Fruit fly (Drosophila melanogaster) whole organism, wandering third instar larva: Measurements from ENCODE around the gene Ir94f.

ENCODE experiments used
- Abd-B ChIP-seq: fragments of >200 bp; optimal IDR thresholded peaks from 2 replicates; lab custom pipeline; 2017; ENCODE audit warnings: missing biosample characterization, missing genetic modification characterization
- Dfd ChIP-seq: fragments of >200 bp; optimal IDR thresholded peaks from 2 replicates; lab custom pipeline; 2017; ENCODE audit warnings: missing biosample characterization, missing genetic modification characterization
- OdsH ChIP-seq: fragments of 200-800 bp; sonication (Bioruptor generic); optimal IDR thresholded peaks from 2 replicates; lab custom pipeline; 2016; ENCODE audit warnings: missing biosample characterization, mild to moderate bottlenecking, missing genetic modification characterization
- Rel ChIP-seq, 2 experiments: fragments of 200-800 bp; sonication (Bioruptor generic) in 1 of 2; optimal IDR thresholded peaks; 2 replicates in 1 of 2; 3 replicates in 1 of 2; lab custom pipeline; 2016 to 2019; ENCODE audit warnings: mild to moderate bottlenecking in 2 of 2, missing biosample characterization in 2 of 2, missing genetic modification characterization in 2 of 2, moderate library complexity in 1 of 2
- lola ChIP-seq: fragments of >200 bp; optimal IDR thresholded peaks from 2 replicates; lab custom pipeline; 2017; ENCODE audit warnings: missing biosample characterization, missing genetic modification characterization
- pan ChIP-seq: fragments of >200 bp; optimal IDR thresholded peaks from 2 replicates; lab custom pipeline; 2017
- psq ChIP-seq: fragments of 200-800 bp; sonication (Bioruptor generic); optimal IDR thresholded peaks from 3 replicates; lab custom pipeline; 2017; ENCODE audit warnings: missing biosample characterization, mild to moderate bottlenecking, missing genetic modification characterization, moderate library complexity
- rgr ChIP-seq: fragments of 200-800 bp; sonication (Bioruptor generic); optimal IDR thresholded peaks from 3 replicates; lab custom pipeline; 2016; ENCODE audit warnings: missing biosample characterization, mild to moderate bottlenecking, missing genetic modification characterization

DNA sequence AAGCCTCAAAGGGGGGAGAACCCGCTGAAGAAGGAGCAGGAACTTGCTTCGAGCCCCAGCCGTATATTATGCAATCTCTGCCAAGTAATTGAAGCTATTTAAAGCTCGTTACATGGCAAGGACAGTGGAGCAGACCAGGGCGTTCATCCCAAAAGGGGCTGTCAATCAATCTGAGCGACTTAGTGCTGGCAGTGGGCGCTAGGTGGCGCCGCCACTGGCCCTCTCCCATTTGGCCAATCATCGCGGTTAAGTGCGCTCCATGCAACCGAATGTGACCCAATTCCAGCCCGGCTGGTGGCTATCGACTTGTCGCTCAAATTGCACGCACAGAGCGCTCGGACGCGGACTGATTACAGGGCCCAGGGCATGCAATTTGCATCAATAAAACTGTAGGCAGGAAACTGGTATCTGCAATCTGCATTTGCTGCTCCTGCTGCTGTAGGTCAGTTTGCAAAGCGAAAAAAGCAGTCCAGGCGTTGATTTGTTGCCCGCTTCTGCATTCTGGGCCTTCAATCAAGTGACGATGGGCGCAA is 27.8 kb downstream of the Ir94f start:
- TF ChIP-seq lola (GFP tag; lab: Kevin White, UChicago) (no peak), Rel (GFP tag; optimal IDR thresholded peaks at IDR 0.05; lab: Kevin White, UChicago) (no peak), Rel (tag; optimal IDR thresholded peaks at IDR 0.05; lab: Kevin White, UChicago) (no peak), rgr (GFP tag; lab: Kevin White, UChicago) (no peak), pan (lab: Kevin White, UChicago) (no peak), OdsH (GFP tag; lab: Kevin White, UChicago) (no peak), Abd-B (no peak), Dfd (GFP tag; lab: Kevin White, UChicago) (no peak), psq (GFP tag; lab: Kevin White, UChicago) (no peak)
